Fruit fly (Drosophila melanogaster): Measurements from ENCODE around the gene CG5004.
A peak's percentile ranks its signal among the peaks of the same experiment; 100 is the strongest.

CG5004 gene

DNA sequence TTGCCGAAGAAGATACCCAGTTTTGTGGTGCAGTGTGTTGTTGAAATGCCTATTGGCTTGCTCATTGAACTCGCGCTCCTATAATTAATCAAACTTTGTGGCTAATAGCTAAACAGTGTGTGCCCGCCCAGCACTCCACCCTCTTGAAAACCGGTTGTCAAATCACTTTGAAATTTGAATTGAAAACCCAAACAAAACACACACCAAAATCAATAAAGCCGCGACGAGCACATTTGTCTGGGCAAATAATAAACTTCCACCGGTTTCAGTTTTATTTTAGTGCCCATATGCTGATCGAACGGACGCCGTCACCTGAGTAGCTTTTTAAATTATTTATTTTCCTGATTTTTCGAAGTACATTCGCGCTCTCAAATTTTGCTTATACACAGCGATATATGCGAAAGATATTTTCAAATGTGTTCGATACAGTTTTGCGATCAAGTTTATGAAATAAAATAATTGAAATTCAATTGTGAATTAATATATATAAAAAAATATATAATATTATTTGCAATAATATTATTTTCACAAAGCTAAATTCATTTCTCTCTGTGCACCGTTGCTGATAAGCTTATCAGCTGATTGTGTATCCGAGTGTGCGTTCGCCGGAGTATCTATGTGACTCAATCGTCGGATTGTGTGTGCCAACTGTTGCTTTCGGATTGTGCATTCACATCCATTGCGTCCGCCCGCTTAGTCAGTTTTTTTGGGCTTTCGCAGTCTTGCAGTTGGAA lies 22.5 kb downstream of the CG5004 start (continued):
- TF ChIP-seq CG16779 (tag; optimal IDR thresholded peaks at IDR 0.05) (no peak), salr (GFP tag; optimal IDR thresholded peaks at IDR 0.05) (peak in 1 of 2 experiments; percentile 25), pdm3 (GFP tag; optimal IDR thresholded peaks at IDR 0.05) (peak; percentile 28), Smox (GFP tag; optimal IDR thresholded peaks at IDR 0.05) (no peak), Eip75B (GFP tag; optimal IDR thresholded peaks at IDR 0.05) (no peak), CG34406 (GFP tag; optimal IDR thresholded peaks at IDR 0.05) (peak; percentile 68), CG10631 (GFP tag; optimal IDR thresholded peaks at IDR 0.05) (peak; percentile 47), CG8119 (GFP tag; IDR thresholded peaks at IDR 0.05) (peak; percentile 76), Hr39 (GFP tag; optimal IDR thresholded peaks at IDR 0.05) (no peak), esn (GFP tag; optimal IDR thresholded peaks at IDR 0.05) (peak; percentile 53), CG31627 (GFP tag; optimal IDR thresholded peaks at IDR 0.05) (no peak), CG11294 (GFP tag; IDR thresholded peaks at IDR 0.05) (0 out of 2 replicates have a peak, but pooled peaks have one; percentile 31), Blimp-1 (GFP tag; optimal IDR thresholded peaks at IDR 0.05) (no peak), CG6163 (GFP tag; IDR thresholded peaks at IDR 0.05) (peak; percentile 54; the same call in 2 of the 3 replicates), fd85E (GFP tag; optimal IDR thresholded peaks at IDR 0.05) (no peak), Hr4 (GFP tag; optimal IDR thresholded peaks at IDR 0.05) (peak; percentile 43), dac (GFP tag; optimal IDR thresholded peaks at IDR 0.05) (peak; percentile 25), dsx (GFP tag; optimal IDR thresholded peaks at IDR 0.05; ENCODE audit: poor library complexity, severe bottlenecking) (no peak), Sox14 (GFP tag; optimal IDR thresholded peaks at IDR 0.05) (peak; percentile 2), OdsH (GFP tag; optimal IDR thresholded peaks at IDR 0.05) (peak; percentile 63), vri (GFP tag; optimal IDR thresholded peaks at IDR 0.05) (peak; percentile 82), spab (GFP tag; optimal IDR thresholded peaks at IDR 0.05) (no peak)

DNA sequence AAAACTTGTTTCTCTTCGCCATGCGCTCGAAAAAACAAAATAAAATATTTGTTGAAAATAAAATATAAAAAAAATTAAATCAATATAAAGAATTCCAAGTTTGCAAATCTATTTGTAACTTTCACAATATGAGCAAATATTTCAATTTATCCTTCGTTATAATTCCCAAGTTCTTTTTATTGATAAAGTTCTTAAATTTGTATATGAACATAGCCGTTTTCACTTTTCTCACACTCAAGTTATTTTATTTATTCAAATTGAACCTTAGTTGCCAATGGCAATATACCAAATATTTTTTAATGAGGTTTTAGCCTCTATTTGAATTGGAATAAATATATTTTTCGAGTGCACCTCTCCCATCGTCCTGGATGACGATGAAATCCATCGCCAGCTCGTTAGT lies 25.3 kb downstream of the CG5004 start:
- peak; percentile 47 for TF ChIP-seq CG15336 (GFP tag; IDR thresholded peaks at IDR 0.05)
- TF ChIP-seq achi (GFP tag; optimal IDR thresholded peaks at IDR 0.05), result no peak
- TF ChIP-seq ss (GFP tag; optimal IDR thresholded peaks at IDR 0.05), result no peak

DNA sequence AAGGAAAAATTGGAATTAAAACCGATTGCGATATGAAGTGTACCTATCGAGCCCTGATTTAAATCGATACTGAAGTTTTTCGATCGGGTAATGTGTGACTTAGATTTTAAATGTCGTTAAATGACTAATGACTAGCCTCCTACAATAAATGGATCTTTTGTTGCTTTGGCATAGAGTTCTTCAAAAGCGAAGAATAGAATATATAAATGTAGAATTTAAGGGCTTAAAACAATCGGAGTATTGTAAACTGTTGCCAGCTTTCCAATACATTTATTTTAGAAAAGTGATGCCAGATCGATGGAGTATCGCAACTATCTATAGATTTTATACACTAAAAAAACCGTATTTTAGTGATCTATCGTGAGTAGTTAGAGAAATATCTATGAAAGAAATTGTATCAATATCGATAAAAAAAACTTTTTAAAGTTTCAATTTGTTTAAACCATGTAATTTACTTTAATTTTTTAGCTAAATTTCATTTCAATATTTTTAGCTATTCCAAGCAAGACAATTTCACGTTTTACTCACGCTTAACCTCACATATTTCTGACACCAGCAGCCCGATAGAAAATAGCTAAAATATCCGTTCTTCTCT lies 35.7 kb downstream of the CG5004 start, which contains the start of the genes mei-217 and mei-218:
Gene mei-217 (minus strand): TSS at position 51 of the 595 bp plus-strand sequence.
Gene mei-218 (minus strand): TSS at position 51 of the 595 bp plus-strand sequence.
- TF ChIP-seq Gug (GFP tag; IDR thresholded peaks at IDR 0.05) (no peak), esn (GFP tag; optimal IDR thresholded peaks at IDR 0.05) (peak; percentile 35)

DNA sequence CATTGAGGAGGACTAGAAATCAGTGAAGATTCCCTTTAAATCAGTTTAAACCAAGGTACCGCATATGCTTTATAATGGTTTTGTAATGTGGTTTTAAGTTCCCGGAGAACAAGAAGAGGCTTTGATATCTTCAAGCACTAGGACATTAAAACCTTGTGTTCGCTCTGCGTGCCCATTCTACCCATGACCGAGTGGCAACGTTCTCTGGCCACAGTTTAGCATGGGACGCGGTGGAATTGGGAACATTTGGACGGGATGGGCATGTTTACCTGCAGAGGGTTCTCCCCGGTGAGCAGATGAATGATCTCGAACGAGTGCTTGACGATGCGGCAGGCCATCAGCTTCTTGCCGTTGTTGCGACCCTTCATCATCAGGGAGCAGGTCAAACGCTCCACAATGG lies 39.1 kb downstream of the CG5004 start:
- no peak for TF ChIP-seq OdsH (GFP tag; optimal IDR thresholded peaks at IDR 0.05)
- no peak for TF ChIP-seq Eip75B (GFP tag; optimal IDR thresholded peaks at IDR 0.05)
- TF ChIP-seq Sox102F (GFP tag; optimal IDR thresholded peaks at IDR 0.05), result no peak
- no peak for TF ChIP-seq net (GFP tag; optimal IDR thresholded peaks at IDR 0.05)
- no peak for TF ChIP-seq cyc (GFP tag; optimal IDR thresholded peaks at IDR 0.05)
- TF ChIP-seq spab (GFP tag; optimal IDR thresholded peaks at IDR 0.05), result no peak
- no peak for TF ChIP-seq CG11902 (GFP tag; optimal IDR thresholded peaks at IDR 0.05)
- no peak for TF ChIP-seq fd85E (GFP tag; optimal IDR thresholded peaks at IDR 0.05)
- TF ChIP-seq CG1621 (tag; optimal IDR thresholded peaks at IDR 0.05), result no peak
- TF ChIP-seq fd59A (GFP tag; optimal IDR thresholded peaks at IDR 0.05), result no peak
- TF ChIP-seq Sox14 (GFP tag; optimal IDR thresholded peaks at IDR 0.05), result no peak

All from whole organism, prepupa.